Worm (Caenorhabditis elegans): ENCODE results near the gene M60.7.

- TF ChIP-seq dmd-8 (GFP tag; IDR thresholded peaks at IDR 0.05) (no peak), fos-1 (tag; optimal IDR thresholded peaks at IDR 0.05) (no peak), aha-1 (tag) (no peak), sdz-12 (GFP tag; optimal IDR thresholded peaks at IDR 0.05) (no peak), unc-62 (GFP tag; optimal IDR thresholded peaks at IDR 0.05 in 1 of 2) (no peak), unc-62 (tag; optimal IDR thresholded peaks at IDR 0.05) (no peak), unc-39 (tag; optimal IDR thresholded peaks at IDR 0.05) (no peak), F10B5.3 (tag; optimal IDR thresholded peaks at IDR 0.05) (no peak), F44E2.7 (GFP tag; IDR thresholded peaks at IDR 0.05) (no peak), madf-5 (GFP tag; IDR thresholded peaks at IDR 0.05) (no peak)
Measured at ce11 chrX:8252293-8252692, 8.7 kb downstream of the M60.7 start, which contains the start of gene M60.6.
